Fruit fly (Drosophila melanogaster) whole organism, embryonic: Measurements from ENCODE around the gene CG13658.
A peak's percentile ranks its signal among the peaks of the same experiment; 100 is the strongest.

Source experiments
- CG15011 ChIP-seq: fragments of 200-800 bp; sonication (Bioruptor generic); optimal IDR thresholded peaks from 3 replicates; lab custom pipeline; 2018; ENCODE audit warnings: missing biosample characterization, mild to moderate bottlenecking, missing genetic modification characterization
- CG17186 ChIP-seq: fragments of 200-800 bp; sonication (Bioruptor generic); optimal IDR thresholded peaks from 3 replicates; lab custom pipeline; 2017; ENCODE audit warnings: missing biosample characterization, missing genetic modification reagents, missing genetic modification characterization
- CG17829 ChIP-seq: fragments of 200-800 bp; optimal IDR thresholded peaks from 2 replicates; lab custom pipeline; 2019; ENCODE audit warnings: missing biosample characterization, mild to moderate bottlenecking, missing genetic modification characterization, moderate library complexity
- CG18262 ChIP-seq: fragments of 200-800 bp; optimal IDR thresholded peaks from 3 replicates; lab custom pipeline; 2019; ENCODE audit warnings: missing biosample characterization, mild to moderate bottlenecking, missing genetic modification characterization, moderate library complexity
- CG18476 ChIP-seq: fragments of 200-800 bp; sonication (Bioruptor generic); optimal IDR thresholded peaks from 2 replicates; lab custom pipeline; 2016; ENCODE audit warnings: missing biosample characterization, mild to moderate bottlenecking, missing genetic modification characterization
- CG2202 ChIP-seq: fragments of 200-800 bp; sonication (Bioruptor generic); optimal IDR thresholded peaks from 2 replicates; lab custom pipeline; 2018; ENCODE audit warnings: missing biosample characterization, mild to moderate bottlenecking, missing genetic modification characterization
- CG3065 ChIP-seq: fragments of 200-800 bp; sonication (Bioruptor generic); optimal IDR thresholded peaks from 2 replicates; lab custom pipeline; 2016; ENCODE audit warnings: missing biosample characterization, missing genetic modification characterization
- CG34422 ChIP-seq: fragments of 200-800 bp; sonication (Bioruptor generic); IDR thresholded peaks from 3 replicates; pipeline ENCODE4 v1.3.6; 2022; ENCODE audit warnings: missing biosample characterization, missing genetic modification characterization
- CG3838 ChIP-seq: fragments of 200-800 bp; sonication (Bioruptor generic); optimal IDR thresholded peaks from 3 replicates; lab custom pipeline; 2016; ENCODE audit warnings: missing biosample characterization, missing genetic modification characterization
- CG5245 ChIP-seq: fragments of 200-800 bp; sonication (Bioruptor generic); optimal IDR thresholded peaks from 3 replicates; lab custom pipeline; 2016; ENCODE audit warnings: missing biosample characterization, missing genetic modification characterization
- CG6175 ChIP-seq: fragments of 200-800 bp; sonication (Bioruptor generic); IDR thresholded peaks from 3 replicates; pipeline ENCODE4 v1.3.6; 2022; ENCODE audit warnings: missing biosample characterization, missing genetic modification characterization
- CG8944 ChIP-seq: fragments of 200-800 bp; sonication (Bioruptor generic); optimal IDR thresholded peaks from 3 replicates; lab custom pipeline; 2016; ENCODE audit warnings: missing biosample characterization, missing genetic modification characterization
- CG9797 ChIP-seq: fragments of 200-800 bp; sonication (Bioruptor generic); optimal IDR thresholded peaks from 3 replicates; lab custom pipeline; 2018; ENCODE audit warnings: missing biosample characterization, mild to moderate bottlenecking, missing genetic modification characterization
- CG9932 ChIP-seq: fragments of 200-800 bp; sonication (Bioruptor generic); IDR thresholded peaks from 2 replicates; pipeline ENCODE4 v1.3.6; 2022; ENCODE audit warnings: missing biosample characterization, missing genetic modification characterization
- Chrac-16 ChIP-seq: fragments of 200-800 bp; sonication (Bioruptor generic); optimal IDR thresholded peaks from 3 replicates; lab custom pipeline; 2016; ENCODE audit warnings: missing biosample characterization, missing genetic modification characterization
- CkIIα-i1 ChIP-seq: fragments of 200-800 bp; sonication (Bioruptor generic); IDR thresholded peaks from 2 replicates; pipeline ENCODE4 v1.3.6; 2022; ENCODE audit warnings: missing biosample characterization, missing genetic modification characterization
- D ChIP-seq, 2 experiments: fragments of 200-800 bp in 1 of 2; fragments of >200 bp in 1 of 2; sonication (Bioruptor generic) in 1 of 2; optimal IDR thresholded peaks; 2 replicates in 1 of 2; 3 replicates in 1 of 2; lab custom pipeline; 2017; ENCODE audit warnings: mild to moderate bottlenecking in 1 of 2, missing biosample characterization in 1 of 2, missing genetic modification characterization in 1 of 2, missing genetic modification reagents in 1 of 2
- Dref ChIP-seq: fragments of 200-800 bp; sonication (Bioruptor generic); IDR thresholded peaks from 2 replicates; pipeline ENCODE4 v1.3.6; 2022; ENCODE audit warnings: missing biosample characterization, missing genetic modification characterization
- Lpt ChIP-seq: fragments of >200 bp; optimal IDR thresholded peaks from 2 replicates; lab custom pipeline; 2018; ENCODE audit warnings: missing biosample characterization, missing genetic modification characterization
- NfI ChIP-seq: fragments of 200-800 bp; sonication (Bioruptor generic); optimal IDR thresholded peaks from 3 replicates; lab custom pipeline; 2018; ENCODE audit warnings: missing biosample characterization, mild to moderate bottlenecking, missing genetic modification characterization, moderate library complexity
- Scr ChIP-seq: fragments of 200-800 bp; sonication (Bioruptor generic); IDR thresholded peaks from 2 replicates; pipeline ENCODE4 v1.3.6; 2022; ENCODE audit warnings: missing biosample characterization, missing genetic modification characterization; ENCODE audit not compliant: partially characterized antibody
- Side ChIP-seq: fragments of 200-800 bp; sonication (Bioruptor generic); optimal IDR thresholded peaks from 2 replicates; lab custom pipeline; 2016; ENCODE audit warnings: missing biosample characterization, missing genetic modification characterization
- Sox100B ChIP-seq: fragments of 200-800 bp; sonication (Bioruptor generic); optimal IDR thresholded peaks from 3 replicates; lab custom pipeline; 2018; ENCODE audit warnings: missing biosample characterization, mild to moderate bottlenecking, missing genetic modification characterization
- Sox102F ChIP-seq: fragments of 200-800 bp; sonication (Bioruptor generic); optimal IDR thresholded peaks from 2 replicates; lab custom pipeline; 2018; ENCODE audit warnings: missing biosample characterization, mild to moderate bottlenecking, missing genetic modification characterization, moderate library complexity
- Stat92E ChIP-seq, 3 experiments: fragments of >200 bp in 2 of 3; fragments of 200-800 bp in 1 of 3; sonication (Bioruptor generic) in 1 of 3; optimal IDR thresholded peaks; 2 replicates each; lab custom pipeline; 2017 to 2019; ENCODE audit warnings: missing biosample characterization in 3 of 3, missing genetic modification characterization in 3 of 3, mild to moderate bottlenecking in 1 of 3, moderate library complexity in 1 of 3
- TFAM ChIP-seq: fragments of 200-800 bp; sonication (Bioruptor generic); optimal IDR thresholded peaks from 2 replicates; lab custom pipeline; 2017; ENCODE audit warnings: missing biosample characterization, missing genetic modification characterization, inconsistent platforms
- Vsx1 ChIP-seq: fragments of 200-800 bp; sonication (Bioruptor generic); optimal IDR thresholded peaks from 2 replicates; lab custom pipeline; 2017; ENCODE audit warnings: missing biosample characterization, mild to moderate bottlenecking, missing genetic modification characterization, missing genetic modification reagents
- ac ChIP-seq: fragments of 200-800 bp; sonication (Bioruptor generic); optimal IDR thresholded peaks from 3 replicates; lab custom pipeline; 2017; ENCODE audit warnings: missing biosample characterization, mild to moderate bottlenecking, missing genetic modification characterization
- ase ChIP-seq: fragments of 200-800 bp; sonication (Bioruptor generic); IDR thresholded peaks from 3 replicates; pipeline ENCODE4 v1.3.6; 2022; ENCODE audit warnings: missing biosample characterization, missing genetic modification characterization
- bowl ChIP-seq: fragments of 200-800 bp; sonication (Bioruptor generic); IDR thresholded peaks from 2 replicates; pipeline ENCODE4 v1.3.6; 2022; ENCODE audit warnings: missing biosample characterization, missing genetic modification characterization
- da ChIP-seq: fragments of 200-800 bp; sonication (Bioruptor generic); optimal IDR thresholded peaks from 2 replicates; lab custom pipeline; 2016; ENCODE audit warnings: missing biosample characterization, missing genetic modification characterization
- dan ChIP-seq: fragments of 200-800 bp; sonication (Bioruptor generic); IDR thresholded peaks from 2 replicates; pipeline ENCODE4 v1.3.6; 2022; ENCODE audit warnings: missing biosample characterization, missing genetic modification characterization
- dysf ChIP-seq: fragments of 200-800 bp; sonication (Bioruptor generic); IDR thresholded peaks from 3 replicates; pipeline ENCODE4 v1.3.6; 2022; ENCODE audit warnings: missing biosample characterization, missing genetic modification characterization
- exex ChIP-seq: fragments of 200-800 bp; sonication (Bioruptor generic); optimal IDR thresholded peaks from 4 replicates; lab custom pipeline; 2018; ENCODE audit warnings: missing biosample characterization, mild to moderate bottlenecking, missing genetic modification characterization, moderate library complexity
- fd64A ChIP-seq: fragments of 200-800 bp; sonication (Bioruptor generic); optimal IDR thresholded peaks from 3 replicates; lab custom pipeline; 2018; ENCODE audit warnings: missing biosample characterization, mild to moderate bottlenecking, missing genetic modification characterization
- fd96Cb ChIP-seq: fragments of 200-800 bp; sonication (Bioruptor generic); optimal IDR thresholded peaks from 2 replicates; lab custom pipeline; 2018; ENCODE audit warnings: missing biosample characterization, mild to moderate bottlenecking, missing genetic modification characterization, moderate library complexity
- kni ChIP-seq: fragments of 200-800 bp; sonication (Bioruptor generic); optimal IDR thresholded peaks from 3 replicates; lab custom pipeline; 2017; ENCODE audit warnings: mild to moderate bottlenecking, missing biosample characterization, missing genetic modification reagents, missing genetic modification characterization
- luna ChIP-seq: fragments of 200-800 bp; sonication (Bioruptor generic); optimal IDR thresholded peaks from 2 replicates; lab custom pipeline; 2016; ENCODE audit warnings: missing biosample characterization, missing genetic modification characterization
- nerfin-2 ChIP-seq: fragments of 200-800 bp; sonication (Bioruptor generic); IDR thresholded peaks from 2 replicates; pipeline ENCODE4 v1.3.6; 2022; ENCODE audit warnings: missing biosample characterization, missing genetic modification characterization; ENCODE audit not compliant: partially characterized antibody
- nmo ChIP-seq: fragments of 200-800 bp; sonication (Bioruptor generic); optimal IDR thresholded peaks from 2 replicates; lab custom pipeline; 2018; ENCODE audit warnings: missing biosample characterization, mild to moderate bottlenecking, missing genetic modification characterization, moderate library complexity
- org-1 ChIP-seq: fragments of 200-800 bp; sonication (Bioruptor generic); optimal IDR thresholded peaks from 2 replicates; lab custom pipeline; 2017; ENCODE audit warnings: missing biosample characterization, missing genetic modification characterization
- pnt ChIP-seq: fragments of 200-800 bp; sonication (Bioruptor generic); optimal IDR thresholded peaks from 3 replicates; lab custom pipeline; 2016; ENCODE audit warnings: missing biosample characterization, missing genetic modification characterization
- pzg ChIP-seq: fragments of 200-800 bp; sonication (Bioruptor generic); optimal IDR thresholded peaks from 3 replicates; lab custom pipeline; 2018; ENCODE audit warnings: missing biosample characterization, mild to moderate bottlenecking, missing genetic modification characterization, moderate library complexity
- schlank ChIP-seq: fragments of 200-800 bp; sonication (Bioruptor generic); optimal IDR thresholded peaks from 2 replicates; lab custom pipeline; 2018; ENCODE audit warnings: missing biosample characterization, mild to moderate bottlenecking, missing genetic modification characterization
- slou ChIP-seq: fragments of 200-800 bp; sonication (Bioruptor generic); optimal IDR thresholded peaks from 3 replicates; lab custom pipeline; 2016; ENCODE audit warnings: missing biosample characterization, missing genetic modification characterization
- sr ChIP-seq: fragments of 200-800 bp; sonication (Bioruptor generic); IDR thresholded peaks from 3 replicates; pipeline ENCODE4 v1.3.6; 2022; ENCODE audit warnings: missing biosample characterization, missing genetic modification characterization
- tna ChIP-seq: fragments of 200-800 bp; sonication (Bioruptor generic); IDR thresholded peaks from 2 replicates; pipeline ENCODE4 v1.3.6; 2022; ENCODE audit warnings: missing biosample characterization, missing genetic modification characterization; ENCODE audit not compliant: partially characterized antibody
- tup ChIP-seq: fragments of 200-800 bp; sonication (Bioruptor generic); optimal IDR thresholded peaks from 2 replicates; lab custom pipeline; 2016; ENCODE audit warnings: missing biosample characterization, mild to moderate bottlenecking, missing genetic modification characterization, moderate library complexity
- unpg ChIP-seq: fragments of 200-800 bp; sonication (Bioruptor generic); optimal IDR thresholded peaks from 3 replicates; lab custom pipeline; 2018; ENCODE audit warnings: missing biosample characterization, mild to moderate bottlenecking, missing genetic modification characterization, moderate library complexity
- vfl ChIP-seq: fragments of 200-800 bp; sonication (Bioruptor generic); optimal IDR thresholded peaks from 2 replicates; lab custom pipeline; 2016; ENCODE audit warnings: missing biosample characterization, missing genetic modification characterization

The CG13658 gene

dm6 chr3R:25262322-25262761 lies 24.9 kb upstream of the CG13658 start, which contains the start of the genes Kdsr and CG11858 (continued):
- TF ChIP-seq Sox100B (GFP tag; lab: Kevin White, UChicago), result no peak
- TF ChIP-seq dysf, result peak; percentile 70
- TF ChIP-seq NfI, result peak; percentile 40
- TF ChIP-seq pzg (GFP tag; lab: Kevin White, UChicago), result peak; percentile 61
- no peak for TF ChIP-seq slou (GFP tag; lab: Kevin White, UChicago)
- peak; percentile 7 for TF ChIP-seq CG2202 (tag; lab: Kevin White, UChicago)
- TF ChIP-seq CG34422 (GFP tag; lab: Robert Waterston, UW), result peak; percentile 70; the same call in 2 of the 3 replicates
- TF ChIP-seq ac (GFP tag; lab: Kevin White, UChicago), result no peak
- no peak for TF ChIP-seq bowl (GFP tag; lab: Robert Waterston, UW)
- peak; percentile 92 for TF ChIP-seq CG17186 (GFP tag; lab: Kevin White, UChicago)
- TF ChIP-seq CG5245 (GFP tag; lab: Kevin White, UChicago), result peak; percentile 24
- TF ChIP-seq CG8944 (GFP tag; lab: Kevin White, UChicago), result peak; percentile 28
- TF ChIP-seq Scr (GFP tag; lab: Robert Waterston, UW), result peak; percentile 40
- TF ChIP-seq Sox102F, result peak; percentile 72
- TF ChIP-seq CG18476 (GFP tag; lab: Kevin White, UChicago), result peak; percentile 71
- TF ChIP-seq CG3838 (GFP tag; lab: Kevin White, UChicago), result peak; percentile 42
- TF ChIP-seq CG6175 (GFP tag; lab: Robert Waterston, UW), result no peak
- TF ChIP-seq CG9932 (GFP tag; lab: Robert Waterston, UW), result peak; percentile 80
- TF ChIP-seq nerfin-2 (GFP tag; lab: Robert Waterston, UW), result no peak
- TF ChIP-seq da (GFP tag; lab: Kevin White, UChicago), result no peak
- TF ChIP-seq CG9797 (GFP tag; lab: Kevin White, UChicago), result peak; percentile 76
- no peak for TF ChIP-seq tna (GFP tag; lab: Robert Waterston, UW)
- peak; percentile 3 for TF ChIP-seq Side
- peak; percentile 72 for TF ChIP-seq unpg (GFP tag; lab: Kevin White, UChicago)
- no peak for TF ChIP-seq sr
- no peak for TF ChIP-seq CG3065
- no peak for TF ChIP-seq TFAM (GFP tag; lab: Kevin White, UChicago)
- no peak for TF ChIP-seq Vsx1 (GFP tag; lab: Kevin White, UChicago)
- TF ChIP-seq Chrac-16 (GFP tag; lab: Kevin White, UChicago), result peak; percentile 58
- no peak for TF ChIP-seq CkIIα-i1 (GFP tag; lab: Robert Waterston, UW)
- no peak for TF ChIP-seq schlank (tag; lab: Kevin White, UChicago)
- no peak for TF ChIP-seq fd64A (GFP tag; lab: Kevin White, UChicago)
- peak; percentile 6 for TF ChIP-seq kni (GFP tag; lab: Kevin White, UChicago)
- TF ChIP-seq exex (tag; lab: Kevin White, UChicago), result peak; percentile 63
- TF ChIP-seq org-1 (GFP tag; lab: Kevin White, UChicago), result no peak
- no peak for TF ChIP-seq D (optimal IDR thresholded peaks at IDR 0.05; lab: Kevin White, UChicago)
- no peak for TF ChIP-seq D (GFP tag; optimal IDR thresholded peaks at IDR 0.05; lab: Kevin White, UChicago)
- peak; percentile 3 for TF ChIP-seq vfl (GFP tag; lab: Kevin White, UChicago)
- TF ChIP-seq Lpt (GFP tag; lab: Kevin White, UChicago), result no peak
- peak; percentile 9 for TF ChIP-seq tup (GFP tag; lab: Kevin White, UChicago)
- no peak for TF ChIP-seq Stat92E (GFP tag; optimal IDR thresholded peaks at IDR 0.05; lab: Kevin White, UChicago)
- TF ChIP-seq fd96Cb (tag; lab: Kevin White, UChicago), result peak; percentile 45
- TF ChIP-seq CG18262 (tag; lab: Kevin White, UChicago), result peak; percentile 62
- peak; percentile 56 for TF ChIP-seq CG17829 (tag; lab: Kevin White, UChicago)
- TF ChIP-seq pnt, result peak; percentile 21
- peak; percentile 40 for TF ChIP-seq luna
- TF ChIP-seq nmo (GFP tag; lab: Kevin White, UChicago), result peak; percentile 75
- TF ChIP-seq dan, result no peak
- peak; percentile 51 for TF ChIP-seq Dref (GFP tag; lab: Robert Waterston, UW)
- TF ChIP-seq CG15011 (GFP tag; lab: Kevin White, UChicago), result no peak
- TF ChIP-seq ase (GFP tag; lab: Robert Waterston, UW), result peak; percentile 45; the same call in 1 of the 3 replicates
